Fruit fly (Drosophila melanogaster) whole organism, prepupa: Measurements from ENCODE around the gene Dph2.

Source experiments
- Sox102F ChIP-seq: fragments of 200-800 bp; sonication (Bioruptor generic); optimal IDR thresholded peaks from 2 replicates; lab custom pipeline; 2016; ENCODE audit warnings: missing biosample characterization, mild to moderate bottlenecking, missing genetic modification characterization
- lz ChIP-seq: fragments of 200-800 bp; sonication (Bioruptor generic); optimal IDR thresholded peaks from 3 replicates; lab custom pipeline; 2016; ENCODE audit warnings: missing biosample characterization, missing genetic modification characterization

dm6 chr3R:14852610-14853009 is 41.1 kb downstream of the Dph2 start:
- TF ChIP-seq lz (GFP tag; lab: Kevin White, UChicago), result no peak
- TF ChIP-seq Sox102F, result no peak
